Fruit fly (Drosophila melanogaster): ENCODE data around the gene CG18048.

Gene CG18048

dm6 chr3R:6368550-6369238 lies 22.8 kb downstream of the CG18048 start, which contains the start of gene CG10286 (continued):
- no peak for TF ChIP-seq gcm (GFP tag; optimal IDR thresholded peaks at IDR 0.05)
- peak; percentile 29 for TF ChIP-seq Spps (tag; optimal IDR thresholded peaks at IDR 0.05)
- no peak for TF ChIP-seq ATbp (GFP tag; optimal IDR thresholded peaks at IDR 0.05)
- TF ChIP-seq CG14014 (GFP tag; IDR thresholded peaks at IDR 0.05) = peak; percentile 32; the same call in 1 of the 2 replicates
- no peak; the same call in 1 of the 3 replicates for TF ChIP-seq tgo (GFP tag; IDR thresholded peaks at IDR 0.05)
- TF ChIP-seq lab (GFP tag; optimal IDR thresholded peaks at IDR 0.05) = peak; percentile 53
- no peak for TF ChIP-seq Usf (GFP tag; optimal IDR thresholded peaks at IDR 0.05)
- TF ChIP-seq org-1 (GFP tag; optimal IDR thresholded peaks at IDR 0.05) = no peak
- no peak for TF ChIP-seq seq (GFP tag; IDR thresholded peaks at IDR 0.05)
- peak; percentile 2 for TF ChIP-seq Antp (GFP tag; optimal IDR thresholded peaks at IDR 0.05)
- TF ChIP-seq tin (GFP tag; optimal IDR thresholded peaks at IDR 0.05) = no peak
- no peak for TF ChIP-seq gro (GFP tag; optimal IDR thresholded peaks at IDR 0.05)
- TF ChIP-seq CG12236 (GFP tag; optimal IDR thresholded peaks at IDR 0.05) = no peak
- TF ChIP-seq zf30C (GFP tag; optimal IDR thresholded peaks at IDR 0.05) = no peak
- TF ChIP-seq sisA (GFP tag; IDR thresholded peaks at IDR 0.05) = no peak
- peak; percentile 19 for TF ChIP-seq CG17359 (tag; optimal IDR thresholded peaks at IDR 0.05)
- no peak for TF ChIP-seq otp (GFP tag; IDR thresholded peaks at IDR 0.05)
- peak in 1 of 2 experiments; percentile 11 for TF ChIP-seq chif (GFP tag; optimal IDR thresholded peaks at IDR 0.05)
- peak; percentile 47 for TF ChIP-seq CG6813 (GFP tag; optimal IDR thresholded peaks at IDR 0.05)
- TF ChIP-seq Lim3 (GFP tag; IDR thresholded peaks at IDR 0.05) = no peak
- no peak for TF ChIP-seq CG8359 (GFP tag; optimal IDR thresholded peaks at IDR 0.05; ENCODE audit: borderline replicate concordance)
- no peak; the same call in 1 of the 2 replicates for TF ChIP-seq toy (GFP tag; IDR thresholded peaks at IDR 0.05)
- TF ChIP-seq Dek (tag; optimal IDR thresholded peaks at IDR 0.05) = peak; percentile 47
- TF ChIP-seq chn (GFP tag; optimal IDR thresholded peaks at IDR 0.05) = no peak
- TF ChIP-seq lov (optimal IDR thresholded peaks at IDR 0.05) = no peak
- 0 out of 3 replicates have a peak, but pooled peaks have one; percentile 36 for TF ChIP-seq lov (GFP tag; IDR thresholded peaks at IDR 0.05)
- no peak for TF ChIP-seq CG34376 (GFP tag; optimal IDR thresholded peaks at IDR 0.05)
- TF ChIP-seq nau (GFP tag; optimal IDR thresholded peaks at IDR 0.05) = no peak
- TF ChIP-seq luna (GFP tag; optimal IDR thresholded peaks at IDR 0.05) = no peak
- peak; percentile 1 for TF ChIP-seq Hsf (GFP tag; optimal IDR thresholded peaks at IDR 0.05)
- TF ChIP-seq CG5953 (GFP tag; IDR thresholded peaks at IDR 0.05) = no peak
- TF ChIP-seq Mes4 (GFP tag; optimal IDR thresholded peaks at IDR 0.05) = no peak
- peak; percentile 70 for TF ChIP-seq YL-1 (GFP tag; optimal IDR thresholded peaks at IDR 0.05)
- no peak for TF ChIP-seq tup (GFP tag; optimal IDR thresholded peaks at IDR 0.05)
- TF ChIP-seq unpg (GFP tag; optimal IDR thresholded peaks at IDR 0.05) = peak; percentile 36
- TF ChIP-seq CG1832 (GFP tag; optimal IDR thresholded peaks at IDR 0.05) = no peak
- TF ChIP-seq ewg (GFP tag; optimal IDR thresholded peaks at IDR 0.05) = no peak
- TF ChIP-seq grau (tag; optimal IDR thresholded peaks at IDR 0.05) = peak; percentile 38
- TF ChIP-seq CG4617 (GFP tag; optimal IDR thresholded peaks at IDR 0.05; ENCODE audit: borderline replicate concordance) = peak; percentile 14
- TF ChIP-seq pb (GFP tag; optimal IDR thresholded peaks at IDR 0.05) = peak; percentile 5
- peak; percentile 13 for TF ChIP-seq CG10462 (GFP tag; optimal IDR thresholded peaks at IDR 0.05)
- no peak for TF ChIP-seq Fer1 (GFP tag; optimal IDR thresholded peaks at IDR 0.05)
- no peak for TF ChIP-seq gsb-n (tag; optimal IDR thresholded peaks at IDR 0.05)
- no peak for TF ChIP-seq CG18476 (GFP tag; optimal IDR thresholded peaks at IDR 0.05)
- TF ChIP-seq Lpt (GFP tag; optimal IDR thresholded peaks at IDR 0.05) = no peak
- TF ChIP-seq peb (GFP tag; IDR thresholded peaks at IDR 0.05) = no peak
- TF ChIP-seq esg (GFP tag; conservative IDR thresholded peaks at IDR 0.05) = no peak
- no peak for TF ChIP-seq CG10565 (GFP tag; optimal IDR thresholded peaks at IDR 0.05)
- 0 out of 3 replicates have a peak, but pooled peaks have one; percentile 18 for TF ChIP-seq mld (GFP tag; IDR thresholded peaks at IDR 0.05; ENCODE audit: partially characterized antibody)
- peak; percentile 72 for TF ChIP-seq knrl (GFP tag; IDR thresholded peaks at IDR 0.05; ENCODE audit: partially characterized antibody)
